Fruit fly (Drosophila melanogaster) whole organism, embryonic: ENCODE results near the gene CG10584.

Experiments
- CG10462 ChIP-seq: fragments of 200-800 bp; sonication (Bioruptor generic); optimal IDR thresholded peaks from 2 replicates; lab custom pipeline; 2016; ENCODE audit warnings: missing biosample characterization, missing genetic modification characterization
- CG10543 ChIP-seq: fragments of 200-800 bp; sonication (Bioruptor generic); optimal IDR thresholded peaks from 3 replicates; lab custom pipeline; 2017; ENCODE audit warnings: missing biosample characterization, mild to moderate bottlenecking, missing genetic modification characterization, moderate library complexity
- CG11504 ChIP-seq: fragments of 200-800 bp; sonication (Bioruptor generic); optimal IDR thresholded peaks from 3 replicates; lab custom pipeline; 2019; ENCODE audit warnings: missing biosample characterization, mild to moderate bottlenecking, missing genetic modification characterization, moderate library complexity
- CG1233 ChIP-seq: fragments of 200-800 bp; sonication (Bioruptor generic); optimal IDR thresholded peaks from 4 replicates; lab custom pipeline; 2018; ENCODE audit warnings: missing biosample characterization, mild to moderate bottlenecking, missing genetic modification characterization
- CG12769 ChIP-seq: fragments of 200-800 bp; sonication (Bioruptor generic); optimal IDR thresholded peaks from 2 replicates; lab custom pipeline; 2019; ENCODE audit warnings: missing biosample characterization, mild to moderate bottlenecking, missing genetic modification characterization, moderate library complexity
- CG13624 ChIP-seq: fragments of 200-800 bp; sonication (Bioruptor generic); optimal IDR thresholded peaks from 2 replicates; lab custom pipeline; 2016; ENCODE audit warnings: missing biosample characterization, missing genetic modification characterization
- CG14710 ChIP-seq: fragments of 200-800 bp; sonication (Bioruptor generic); optimal IDR thresholded peaks from 3 replicates; lab custom pipeline; 2019; ENCODE audit warnings: missing biosample characterization, mild to moderate bottlenecking, missing genetic modification characterization, moderate library complexity
- CG16813 ChIP-seq: fragments of 200-800 bp; sonication (Bioruptor generic); IDR thresholded peaks from 3 replicates; pipeline ENCODE4 v1.3.6; 2022; ENCODE audit warnings: missing biosample characterization, missing genetic modification characterization; ENCODE audit not compliant: partially characterized antibody
- CG17385 ChIP-seq: fragments of 200-800 bp; sonication (Bioruptor generic); optimal IDR thresholded peaks from 3 replicates; lab custom pipeline; 2018; ENCODE audit warnings: missing biosample characterization, mild to moderate bottlenecking, missing genetic modification characterization
- CG17568 ChIP-seq: fragments of 200-800 bp; sonication (Bioruptor generic); optimal IDR thresholded peaks from 2 replicates; lab custom pipeline; 2018; ENCODE audit warnings: missing biosample characterization, mild to moderate bottlenecking, missing genetic modification characterization, moderate library complexity
- CG18764 ChIP-seq: fragments of 200-800 bp; sonication (Bioruptor generic); optimal IDR thresholded peaks from 3 replicates; lab custom pipeline; 2016; ENCODE audit warnings: missing biosample characterization, missing genetic modification characterization
- CG31365 ChIP-seq: fragments of 200-800 bp; sonication (Bioruptor generic); optimal IDR thresholded peaks from 2 replicates; lab custom pipeline; 2018; ENCODE audit warnings: missing biosample characterization, mild to moderate bottlenecking, missing genetic modification characterization
- CG33213 ChIP-seq: fragments of 200-800 bp; sonication (Bioruptor generic); optimal IDR thresholded peaks from 3 replicates; lab custom pipeline; 2016; ENCODE audit warnings: missing biosample characterization, missing genetic modification characterization
- CG33557 ChIP-seq: fragments of 200-800 bp; sonication (Bioruptor generic); optimal IDR thresholded peaks from 2 replicates; lab custom pipeline; 2019; ENCODE audit warnings: missing biosample characterization, mild to moderate bottlenecking, missing genetic modification characterization, moderate library complexity
- CG4707 ChIP-seq: fragments of 200-800 bp; sonication (Bioruptor generic); optimal IDR thresholded peaks from 2 replicates; lab custom pipeline; 2018; ENCODE audit warnings: missing biosample characterization, mild to moderate bottlenecking, missing genetic modification characterization, moderate library complexity
- CG6654 ChIP-seq: fragments of 200-800 bp; sonication (Bioruptor generic); optimal IDR thresholded peaks from 2 replicates; lab custom pipeline; 2017; ENCODE audit warnings: missing biosample characterization, mild to moderate bottlenecking, missing genetic modification characterization
- CG7556 ChIP-seq: fragments of 200-800 bp; sonication (Bioruptor generic); optimal IDR thresholded peaks from 2 replicates; lab custom pipeline; 2017; ENCODE audit warnings: missing biosample characterization, mild to moderate bottlenecking, missing genetic modification characterization
- CG7839 ChIP-seq: fragments of 200-800 bp; sonication (Bioruptor generic); optimal IDR thresholded peaks from 3 replicates; lab custom pipeline; 2018; ENCODE audit warnings: missing biosample characterization, mild to moderate bottlenecking, missing genetic modification characterization, moderate library complexity
- CG7987 ChIP-seq: fragments of 200-800 bp; sonication (Bioruptor generic); optimal IDR thresholded peaks from 2 replicates; lab custom pipeline; 2018; ENCODE audit warnings: missing biosample characterization, mild to moderate bottlenecking, missing genetic modification characterization, moderate library complexity
- CG8478 ChIP-seq: fragments of >200 bp; optimal IDR thresholded peaks from 2 replicates; lab custom pipeline; 2018
- CG9609 ChIP-seq: fragments of 200-800 bp; sonication (Bioruptor generic); optimal IDR thresholded peaks from 3 replicates; lab custom pipeline; 2016; ENCODE audit warnings: missing biosample characterization, missing genetic modification characterization
- E2f1 ChIP-seq: fragments of 200-800 bp; sonication (Bioruptor generic); IDR thresholded peaks from 2 replicates; pipeline ENCODE4 v1.3.6; 2022; ENCODE audit warnings: missing biosample characterization, missing genetic modification characterization
- H2.0 ChIP-seq: fragments of 200-800 bp; sonication (Bioruptor generic); IDR thresholded peaks from 2 replicates; pipeline ENCODE4 v1.3.6; 2022; ENCODE audit warnings: missing biosample characterization, missing genetic modification characterization
- HHEX ChIP-seq: fragments of 200-800 bp; sonication (Bioruptor generic); optimal IDR thresholded peaks from 3 replicates; lab custom pipeline; 2017; ENCODE audit warnings: missing biosample characterization, mild to moderate bottlenecking, missing genetic modification characterization, missing genetic modification reagents
- HLH4C ChIP-seq: fragments of 200-800 bp; sonication (Bioruptor generic); IDR thresholded peaks from 3 replicates; pipeline ENCODE4 v1.3.6; 2022; ENCODE audit warnings: missing biosample characterization, missing genetic modification characterization; ENCODE audit not compliant: partially characterized antibody
- MTF-1 ChIP-seq: fragments of 200-800 bp; sonication (Bioruptor generic); optimal IDR thresholded peaks from 2 replicates; lab custom pipeline; 2018; ENCODE audit warnings: missing biosample characterization, mild to moderate bottlenecking, missing genetic modification characterization, borderline replicate concordance
- Med ChIP-seq: fragments of 200-800 bp; sonication (Bioruptor generic); peaks from one replicate; lab custom pipeline; 2016; ENCODE audit warnings: missing biosample characterization, missing genetic modification characterization, mild to moderate bottlenecking, inconsistent platforms, moderate library complexity
- NfI ChIP-seq: fragments of 200-800 bp; sonication (Bioruptor generic); optimal IDR thresholded peaks from 3 replicates; lab custom pipeline; 2018; ENCODE audit warnings: missing biosample characterization, mild to moderate bottlenecking, missing genetic modification characterization, moderate library complexity
- Sin3A ChIP-seq: fragments of >200 bp; optimal IDR thresholded peaks from 2 replicates; lab custom pipeline; 2018
- TFAM ChIP-seq: fragments of 200-800 bp; sonication (Bioruptor generic); optimal IDR thresholded peaks from 2 replicates; lab custom pipeline; 2017; ENCODE audit warnings: missing biosample characterization, missing genetic modification characterization, inconsistent platforms
- ac ChIP-seq: fragments of 200-800 bp; sonication (Bioruptor generic); optimal IDR thresholded peaks from 3 replicates; lab custom pipeline; 2017; ENCODE audit warnings: missing biosample characterization, mild to moderate bottlenecking, missing genetic modification characterization
- bbx ChIP-seq: fragments of 200-800 bp; sonication (Bioruptor generic); IDR thresholded peaks from 2 replicates; pipeline ENCODE4 v1.3.6; 2022; ENCODE audit warnings: missing biosample characterization, missing genetic modification characterization; ENCODE audit not compliant: partially characterized antibody
- caup ChIP-seq: fragments of 200-800 bp; sonication (Bioruptor generic); optimal IDR thresholded peaks from 3 replicates; lab custom pipeline; 2017; ENCODE audit warnings: missing biosample characterization, mild to moderate bottlenecking, missing genetic modification characterization, moderate library complexity; ENCODE audit not compliant: severe bottlenecking
- crc ChIP-seq: fragments of 200-800 bp; sonication (Bioruptor generic); optimal IDR thresholded peaks from 2 replicates; lab custom pipeline; 2016; ENCODE audit warnings: missing biosample characterization, missing genetic modification characterization
- dimm ChIP-seq: fragments of 200-800 bp; sonication (Bioruptor generic); IDR thresholded peaks from 2 replicates; pipeline ENCODE4 v1.3.6; 2022; ENCODE audit warnings: missing biosample characterization, missing genetic modification characterization
- disco-r ChIP-seq: fragments of 200-800 bp; sonication (Bioruptor generic); optimal IDR thresholded peaks from 2 replicates; lab custom pipeline; 2016; ENCODE audit warnings: missing biosample characterization, missing genetic modification characterization
- gcm ChIP-seq: fragments of 200-800 bp; sonication (Bioruptor generic); optimal IDR thresholded peaks from 2 replicates; lab custom pipeline; 2019; ENCODE audit warnings: missing biosample characterization, mild to moderate bottlenecking, missing genetic modification characterization, moderate library complexity
- grau ChIP-seq: fragments of 200-800 bp; optimal IDR thresholded peaks from 3 replicates; lab custom pipeline; 2019; ENCODE audit warnings: missing biosample characterization, mild to moderate bottlenecking, missing genetic modification characterization, moderate library complexity
- grn ChIP-seq: fragments of 200-800 bp; sonication (Bioruptor generic); optimal IDR thresholded peaks from 3 replicates; lab custom pipeline; 2017; ENCODE audit warnings: missing biosample characterization, missing genetic modification characterization
- gro ChIP-seq: fragments of 200-800 bp; sonication (Bioruptor generic); optimal IDR thresholded peaks from 2 replicates; lab custom pipeline; 2016; ENCODE audit warnings: missing biosample characterization, missing genetic modification characterization
- lab ChIP-seq: fragments of 200-800 bp; sonication (Bioruptor generic); optimal IDR thresholded peaks from 3 replicates; lab custom pipeline; 2017; ENCODE audit warnings: missing biosample characterization, missing genetic modification characterization, mild to moderate bottlenecking, moderate library complexity, missing genetic modification reagents
- mirr ChIP-seq: fragments of 200-800 bp; sonication (Bioruptor generic); optimal IDR thresholded peaks from 3 replicates; lab custom pipeline; 2018; ENCODE audit warnings: missing biosample characterization, mild to moderate bottlenecking, missing genetic modification characterization
- nau ChIP-seq: fragments of 200-800 bp; sonication (Bioruptor generic); optimal IDR thresholded peaks from 3 replicates; lab custom pipeline; 2017; ENCODE audit warnings: missing biosample characterization, mild to moderate bottlenecking, missing genetic modification characterization, missing genetic modification reagents
- nerfin-1 ChIP-seq: fragments of 200-800 bp; sonication (Bioruptor generic); optimal IDR thresholded peaks from 3 replicates; lab custom pipeline; 2019; ENCODE audit warnings: missing biosample characterization, mild to moderate bottlenecking, missing genetic modification characterization, moderate library complexity
- sens ChIP-seq: fragments of 200-800 bp; sonication (Bioruptor generic); peaks from one replicate; lab custom pipeline; 2016; ENCODE audit warnings: missing biosample characterization, missing genetic modification characterization
- sens-2 ChIP-seq: fragments of 200-800 bp; sonication (Bioruptor generic); IDR thresholded peaks from 2 replicates; pipeline ENCODE4 v1.3.6; 2022; ENCODE audit warnings: missing biosample characterization, missing genetic modification characterization
- sob ChIP-seq: fragments of 200-800 bp; sonication (Bioruptor generic); IDR thresholded peaks from 2 replicates; pipeline ENCODE4 v1.3.6; 2022; ENCODE audit warnings: missing biosample characterization, missing genetic modification characterization
- sug ChIP-seq: fragments of 200-800 bp; optimal IDR thresholded peaks from 2 replicates; lab custom pipeline; 2019; ENCODE audit warnings: missing biosample characterization, mild to moderate bottlenecking, missing genetic modification characterization, moderate library complexity
- unpg ChIP-seq: fragments of 200-800 bp; sonication (Bioruptor generic); optimal IDR thresholded peaks from 3 replicates; lab custom pipeline; 2018; ENCODE audit warnings: missing biosample characterization, mild to moderate bottlenecking, missing genetic modification characterization, moderate library complexity

CG10584 gene

DNA sequence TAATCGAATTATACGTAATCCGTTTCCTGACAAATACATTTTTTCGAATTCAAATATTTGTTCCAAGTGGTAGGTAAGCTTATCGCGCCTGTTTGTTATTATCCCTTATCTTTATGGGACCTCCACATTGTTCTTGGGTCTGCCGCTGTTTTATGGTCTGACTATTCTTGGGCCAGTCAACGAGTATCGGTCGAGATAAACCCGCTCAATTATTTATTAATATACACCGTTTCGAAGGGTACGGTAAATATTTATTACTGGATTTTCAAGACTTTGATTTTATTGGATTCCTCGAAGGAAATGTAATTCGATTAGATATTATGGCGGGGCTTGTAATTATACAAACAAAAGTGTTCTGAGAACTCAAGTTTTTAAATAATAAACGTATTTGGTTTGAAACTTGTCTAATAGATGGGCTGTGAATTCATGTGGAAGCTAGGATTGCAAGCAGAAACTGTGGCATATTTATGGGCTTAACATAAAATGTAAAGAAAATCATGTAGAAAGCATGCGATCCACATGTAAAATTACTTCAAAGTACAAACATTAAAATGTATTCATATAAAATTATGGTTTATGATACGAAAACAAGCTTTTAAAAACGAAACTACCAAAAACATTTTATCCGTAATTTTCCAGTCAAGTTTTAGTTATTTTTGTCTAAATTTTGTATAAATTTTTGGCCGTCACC, 34.2 kb upstream of the CG10584 start, which contains the start of gene CG43072 (continued):
- TF ChIP-seq CG12769 (tag; lab: Kevin White, UChicago): peak; percentile 21
- TF ChIP-seq sens (GFP tag; lab: Kevin White, UChicago): peak; percentile 75
- TF ChIP-seq MTF-1 (GFP tag; lab: Kevin White, UChicago): peak; percentile 19
- TF ChIP-seq CG17385 (GFP tag; lab: Kevin White, UChicago): peak; percentile 45
- TF ChIP-seq E2f1 (GFP tag; lab: Robert Waterston, UW): no peak
- TF ChIP-seq CG7839: peak; percentile 3
- peak; percentile 34; the same call in 1 of the 3 replicates for TF ChIP-seq CG16813 (GFP tag; lab: Robert Waterston, UW)
- TF ChIP-seq sens-2 (GFP tag; lab: Robert Waterston, UW): peak; percentile 64; the same call in 1 of the 2 replicates
- TF ChIP-seq nerfin-1: peak; percentile 16
- peak; percentile 14 for TF ChIP-seq CG7987
- TF ChIP-seq TFAM (GFP tag; lab: Kevin White, UChicago): no peak
- no peak for TF ChIP-seq HLH4C (GFP tag; lab: Robert Waterston, UW)
- no peak for TF ChIP-seq NfI (GFP tag; lab: Kevin White, UChicago)
- 0 out of 2 replicates have a peak, but pooled peaks have one; percentile 43 for TF ChIP-seq bbx
- TF ChIP-seq crc (GFP tag; lab: Kevin White, UChicago): no peak
- TF ChIP-seq Med (GFP tag; lab: Kevin White, UChicago): peak; percentile 70
- TF ChIP-seq gcm (GFP tag; lab: Kevin White, UChicago): peak; percentile 36
- TF ChIP-seq ac: peak; percentile 19
- no peak for TF ChIP-seq CG13624 (GFP tag; lab: Kevin White, UChicago)
- peak; percentile 25 for TF ChIP-seq nau
- TF ChIP-seq sug (tag; lab: Kevin White, UChicago): peak; percentile 85
- TF ChIP-seq CG4707: peak; percentile 40
- TF ChIP-seq Sin3A (lab: Kevin White, UChicago): no peak
- TF ChIP-seq grau: peak; percentile 27
- no peak for TF ChIP-seq CG14710 (tag; lab: Kevin White, UChicago)
- TF ChIP-seq CG10543: peak; percentile 37
- peak; percentile 31 for TF ChIP-seq CG31365 (tag; lab: Kevin White, UChicago)
- TF ChIP-seq HHEX (GFP tag; lab: Kevin White, UChicago): peak; percentile 45
- TF ChIP-seq CG17568 (GFP tag; lab: Kevin White, UChicago): peak; percentile 80
- peak; percentile 49 for TF ChIP-seq unpg (GFP tag; lab: Kevin White, UChicago)
- no peak for TF ChIP-seq H2.0 (GFP tag; lab: Robert Waterston, UW)
- no peak for TF ChIP-seq dimm (GFP tag; lab: Robert Waterston, UW)
- peak; percentile 42 for TF ChIP-seq gro (GFP tag; lab: Kevin White, UChicago)
- peak; percentile 1 for TF ChIP-seq CG1233 (GFP tag; lab: Kevin White, UChicago)
- TF ChIP-seq CG6654: no peak
- no peak for TF ChIP-seq CG8478
- TF ChIP-seq CG11504 (tag; lab: Kevin White, UChicago): no peak
- TF ChIP-seq lab (GFP tag; lab: Kevin White, UChicago): peak; percentile 25
- peak; percentile 84 for TF ChIP-seq mirr (GFP tag; lab: Kevin White, UChicago)
- TF ChIP-seq CG7556 (GFP tag; lab: Kevin White, UChicago): no peak
- TF ChIP-seq CG10462 (GFP tag; lab: Kevin White, UChicago): no peak
- peak; percentile 45 for TF ChIP-seq grn (GFP tag; lab: Kevin White, UChicago)
- no peak for TF ChIP-seq disco-r (GFP tag; lab: Kevin White, UChicago)
- no peak for TF ChIP-seq CG18764
- TF ChIP-seq caup (GFP tag; lab: Kevin White, UChicago): peak; percentile 55
- no peak for TF ChIP-seq CG9609 (GFP tag; lab: Kevin White, UChicago)
- TF ChIP-seq CG33213 (GFP tag; lab: Kevin White, UChicago): peak; percentile 4
- TF ChIP-seq sob (GFP tag; lab: Robert Waterston, UW): no peak
- peak; percentile 44 for TF ChIP-seq CG33557 (GFP tag; lab: Kevin White, UChicago)
